Worm (Caenorhabditis elegans): ENCODE measurements around the gene Y72A10A.1.

- TF ChIP-seq zag-1 (tag; optimal IDR thresholded peaks at IDR 0.05) (no peak), spr-3 (GFP tag; optimal IDR thresholded peaks at IDR 0.05) (no peak), snpc-4 (tag; optimal IDR thresholded peaks at IDR 0.05) (no peak), saeg-2 (GFP tag; IDR thresholded peaks at IDR 0.05) (no peak)
These were observed 16.9 kb downstream of the Y72A10A.1 start for ce11 chrX:6121279-6121678.
